Worm (Caenorhabditis elegans) whole organism, L4 larva: ENCODE results near the gene zmp-1.
A peak's percentile ranks its signal among the peaks of the same experiment; 100 is the strongest.

Source experiments
- D1046.2 ChIP-seq: fragments of 200-800 bp; sonication (Bioruptor generic); IDR thresholded peaks from 2 replicates; pipeline ENCODE4 v1.3.6; 2022; ENCODE audit warnings: missing genetic modification characterization, missing compliant biosample characterization
- F26F4.8 ChIP-seq: fragments of 200-800 bp; sonication (Bioruptor generic); conservative IDR thresholded peaks from 2 replicates; pipeline ENCODE4 v1.3.6; 2022; ENCODE audit warnings: missing genetic modification characterization, missing compliant biosample characterization
- F37D6.2 ChIP-seq: sonication (generic microtip); optimal IDR thresholded peaks from 2 replicates; lab custom pipeline; 2016; ENCODE audit warnings: mild to moderate bottlenecking, missing genetic modification characterization, missing compliant biosample characterization
- F49E8.2 ChIP-seq: sonication (generic microtip); optimal IDR thresholded peaks from 2 replicates; lab custom pipeline; 2016; ENCODE audit warnings: missing compliant biosample characterization, mild to moderate bottlenecking, missing genetic modification characterization, borderline replicate concordance
- T20F7.1 ChIP-seq: fragments of 200-800 bp; sonication (Bioruptor generic); optimal IDR thresholded peaks from 2 replicates; lab custom pipeline; 2018; ENCODE audit warnings: mild to moderate bottlenecking, missing genetic modification characterization, missing compliant biosample characterization
- Y105C5A.15 ChIP-seq: fragments of 200-800 bp; sonication (Bioruptor generic); IDR thresholded peaks from 2 replicates; pipeline ENCODE4 v1.3.6; 2022; ENCODE audit warnings: missing genetic modification characterization, missing compliant biosample characterization
- ZK337.2 ChIP-seq: fragments of 200-800 bp; sonication (Bioruptor generic); IDR thresholded peaks from 2 replicates; pipeline ENCODE4 v1.3.6; 2022; ENCODE audit warnings: missing genetic modification reagents, missing genetic modification characterization, missing compliant biosample characterization
- aha-1 ChIP-seq: fragments of 150-350 bp; peaks from one replicate; lab custom pipeline; 2014; ENCODE audit warnings: missing biosample characterization, missing genetic modification characterization
- attf-4 ChIP-seq: sonication (generic microtip); optimal IDR thresholded peaks from 3 replicates; lab custom pipeline; 2017; ENCODE audit warnings: missing biosample characterization, missing genetic modification characterization
- ceh-20 ChIP-seq: fragments of 200-800 bp; sonication (Bioruptor generic); IDR thresholded peaks from 2 replicates; pipeline ENCODE4 v1.3.6; 2022; ENCODE audit warnings: missing genetic modification reagents, missing genetic modification characterization, missing compliant biosample characterization
- cey-2 ChIP-seq: sonication (generic microtip); optimal IDR thresholded peaks from 3 replicates; lab custom pipeline; 2017; ENCODE audit warnings: missing genetic modification characterization, mild to moderate bottlenecking, missing compliant biosample characterization, antibody characterized with exemption, borderline replicate concordance; ENCODE audit not compliant: insufficient read depth
- daf-16 ChIP-seq, 3 experiments: sonication (generic microtip); optimal IDR thresholded peaks; 2 replicates each; lab custom pipeline; 2016 to 2017; ENCODE audit warnings: missing genetic modification characterization in 3 of 3, missing genetic modification reagents in 3 of 3, mild to moderate bottlenecking in 2 of 3, missing compliant biosample characterization in 2 of 3, missing biosample characterization in 1 of 3, moderate library complexity in 1 of 3
- daf-19 ChIP-seq: fragments of 200-800 bp; sonication (Bioruptor generic); conservative IDR thresholded peaks from 2 replicates; pipeline ENCODE4 v1.3.6; 2022; ENCODE audit warnings: missing genetic modification characterization, missing compliant biosample characterization
- dve-1 ChIP-seq: sonication (generic microtip); optimal IDR thresholded peaks from 2 replicates; lab custom pipeline; 2017; ENCODE audit warnings: antibody characterized with exemption, mild to moderate bottlenecking, missing genetic modification characterization, missing compliant biosample characterization; ENCODE audit not compliant: insufficient read depth
- hlh-11 ChIP-seq: fragments of 200-800 bp; sonication (Bioruptor generic); optimal IDR thresholded peaks from 2 replicates; lab custom pipeline; 2018; ENCODE audit warnings: mild to moderate bottlenecking, missing genetic modification characterization, missing compliant biosample characterization
- hlh-30 ChIP-seq: sonication (generic microtip); optimal IDR thresholded peaks from 2 replicates; lab custom pipeline; 2017; ENCODE audit warnings: antibody characterized with exemption, mild to moderate bottlenecking, missing genetic modification characterization, missing compliant biosample characterization; ENCODE audit not compliant: insufficient read depth
- lin-15B ChIP-seq: fragments of 150-350 bp; sonication (generic microtip); optimal IDR thresholded peaks from 3 replicates; lab custom pipeline; 2014; ENCODE audit warnings: missing biosample characterization, missing genetic modification characterization
- lin-29 ChIP-seq: fragments of 200-800 bp; sonication (Bioruptor generic); IDR thresholded peaks from 2 replicates; pipeline ENCODE4 v1.3.6; 2022; ENCODE audit warnings: missing genetic modification reagents, missing genetic modification characterization, missing compliant biosample characterization
- lir-3 ChIP-seq: sonication (generic microtip); optimal IDR thresholded peaks from 2 replicates; lab custom pipeline; 2016; ENCODE audit warnings: mild to moderate bottlenecking, missing genetic modification characterization, missing compliant biosample characterization
- lsy-2 ChIP-seq, 2 experiments: fragments of 150-350 bp in 1 of 2; sonication (generic microtip) in 1 of 2; optimal IDR thresholded peaks; 2 replicates each; lab custom pipeline; 2014 to 2017; ENCODE audit warnings: missing biosample characterization in 2 of 2, missing genetic modification characterization in 2 of 2
- mep-1 ChIP-seq: fragments of 150-350 bp; sonication (generic microtip); optimal IDR thresholded peaks from 3 replicates; lab custom pipeline; 2014; ENCODE audit warnings: missing biosample characterization, missing genetic modification characterization
- nhr-102 ChIP-seq: sonication (generic microtip); optimal IDR thresholded peaks from 2 replicates; lab custom pipeline; 2016; ENCODE audit warnings: mild to moderate bottlenecking, missing genetic modification characterization, moderate library complexity, missing compliant biosample characterization
- nhr-28 ChIP-seq: fragments of 150-350 bp; optimal IDR thresholded peaks from 2 replicates; lab custom pipeline; 2014; ENCODE audit warnings: missing biosample characterization, missing genetic modification characterization
- nhr-41 ChIP-seq: fragments of 200-800 bp; sonication (Bioruptor generic); IDR thresholded peaks from 2 replicates; pipeline ENCODE4 v1.3.6; 2022; ENCODE audit warnings: missing genetic modification reagents, missing genetic modification characterization, missing compliant biosample characterization
- nhr-42 ChIP-seq: fragments of 200-800 bp; sonication (Bioruptor generic); IDR thresholded peaks from 2 replicates; pipeline ENCODE4 v1.3.6; 2022; ENCODE audit warnings: missing genetic modification characterization, missing compliant biosample characterization
- nhr-6 ChIP-seq: fragments of 150-350 bp; optimal IDR thresholded peaks from 2 replicates; lab custom pipeline; 2014; ENCODE audit warnings: missing biosample characterization, missing genetic modification characterization
- nhr-77 ChIP-seq: fragments of 150-350 bp; optimal IDR thresholded peaks from 2 replicates; lab custom pipeline; 2014; ENCODE audit warnings: missing biosample characterization, missing genetic modification characterization
- pha-4 ChIP-seq, 2 experiments: fragments of 150-350 bp in 1 of 2; fragments of 200-800 bp in 1 of 2; sonication (Bioruptor generic) in 1 of 2; IDR thresholded peaks in 1 of 2; optimal IDR thresholded peaks in 1 of 2; 2 replicates each; pipeline versions ENCODE4 v1.3.6 to Lab custom; 2014 to 2022; ENCODE audit warnings: missing genetic modification characterization in 2 of 2, missing genetic modification reagents in 2 of 2, missing biosample characterization in 1 of 2, missing compliant biosample characterization in 1 of 2
- rbr-2 ChIP-seq: sonication (generic microtip); optimal IDR thresholded peaks from 2 replicates; lab custom pipeline; 2016; ENCODE audit warnings: missing genotype, missing genetic modification characterization, missing compliant biosample characterization
- skn-1 ChIP-seq: fragments of 150-350 bp; optimal IDR thresholded peaks from 2 replicates; lab custom pipeline; 2014; ENCODE audit warnings: missing biosample characterization, missing genetic modification characterization
- vab-7 ChIP-seq: fragments of 200-800 bp; sonication (Bioruptor generic); IDR thresholded peaks from 2 replicates; pipeline ENCODE4 v1.3.6; 2022; ENCODE audit warnings: missing genetic modification reagents, missing genetic modification characterization, missing compliant biosample characterization
- zag-1 ChIP-seq: fragments of 150-350 bp; optimal IDR thresholded peaks from 2 replicates; lab custom pipeline; 2014; ENCODE audit warnings: missing biosample characterization, missing genetic modification characterization
- ztf-11 ChIP-seq: fragments of 150-350 bp; optimal IDR thresholded peaks from 2 replicates; lab custom pipeline; 2014; ENCODE audit warnings: missing biosample characterization, missing genetic modification characterization

Gene zmp-1

ce11 chrIII:5900709-5901108 is 32.0 kb downstream of the zmp-1 start:
- TF ChIP-seq nhr-41 (GFP tag; lab: Robert Waterston, UW) (no peak), nhr-28 (peak; percentile 10), lsy-2 (tag; optimal IDR thresholded peaks at IDR 0.05; lab: Kevin White, UChicago) (peak in 1 of 2 experiments; percentile 58), hlh-11 (tag; lab: Kevin White, UChicago) (peak; percentile 23), F26F4.8 (no peak), lin-15B (tag; lab: Kevin White, UChicago) (no peak), daf-16 (GFP tag; optimal IDR thresholded peaks at IDR 0.05; lab: Kevin White, UChicago) (no peak), daf-16 (tag; optimal IDR thresholded peaks at IDR 0.05; lab: Kevin White, UChicago) (peak; percentile 18), pha-4 (GFP tag; IDR thresholded peaks at IDR 0.05; lab: Robert Waterston, UW) (no peak), pha-4 (tag; optimal IDR thresholded peaks at IDR 0.05; lab: Kevin White, UChicago) (peak; percentile 22), lin-29 (GFP tag; lab: Robert Waterston, UW) (no peak), Y105C5A.15 (GFP tag; lab: Robert Waterston, UW) (no peak), cey-2 (tag; lab: Kevin White, UChicago) (no peak), F37D6.2 (tag; lab: Kevin White, UChicago) (no peak), ZK337.2 (GFP tag; lab: Robert Waterston, UW) (no peak), nhr-6 (tag; lab: Kevin White, UChicago) (peak; percentile 96), vab-7 (GFP tag; lab: Robert Waterston, UW) (no peak), zag-1 (tag; lab: Kevin White, UChicago) (no peak), mep-1 (tag; lab: Kevin White, UChicago) (peak; percentile 44), lir-3 (no peak), dve-1 (tag; lab: Kevin White, UChicago) (peak; percentile 52)
- TF ChIP-seq, all 104 proteins: peak for 8

ce11 chrIII:5898631-5899030 is 34.1 kb downstream of the zmp-1 start:
- TF ChIP-seq hlh-11 (tag; lab: Kevin White, UChicago) = peak; percentile 24
- TF ChIP-seq skn-1 (tag; lab: Kevin White, UChicago) = no peak
- no peak for TF ChIP-seq T20F7.1 (GFP tag; lab: Kevin White, UChicago)

ce11 chrIII:5897468-5897867 is 35.3 kb downstream of the zmp-1 start:
- TF ChIP-seq aha-1 (tag; lab: Kevin White, UChicago) (peak; percentile 4), mep-1 (tag; lab: Kevin White, UChicago) (peak; percentile 15), rbr-2 (tag; lab: Kevin White, UChicago) (no peak)

ce11 chrIII:5895913-5896312 is 36.8 kb downstream of the zmp-1 start, which contains the start of gene pxl-1:
Gene pxl-1 (minus strand): TSS chrIII:5896013.
- TF ChIP-seq F49E8.2 = no peak
- TF ChIP-seq ceh-20 (GFP tag; lab: Robert Waterston, UW) = no peak
- no peak for TF ChIP-seq nhr-77 (tag; lab: Kevin White, UChicago)
- TF ChIP-seq nhr-102 (tag; lab: Kevin White, UChicago) = no peak
- no peak for TF ChIP-seq nhr-42 (GFP tag; lab: Robert Waterston, UW)
- TF ChIP-seq, all 104 proteins: peak for 0

- TF ChIP-seq F37D6.2 (tag; lab: Kevin White, UChicago) = no peak
- TF ChIP-seq daf-19 (GFP tag; lab: Robert Waterston, UW) = no peak
- no peak for TF ChIP-seq D1046.2 (GFP tag; lab: Robert Waterston, UW)
- no peak for TF ChIP-seq attf-4
- no peak for TF ChIP-seq hlh-30 (tag; lab: Kevin White, UChicago)
- no peak for TF ChIP-seq ztf-11 (tag; lab: Kevin White, UChicago)
Observed at ce11 chrIII:5892909-5893308, 39.8 kb downstream of the zmp-1 start.
